Fruit fly (Drosophila melanogaster) whole organism: ENCODE results near the gene CG17187.

Experiments used
- CG8478 ChIP-seq: fragments of >200 bp; optimal IDR thresholded peaks from 2 replicates; lab custom pipeline; 2018; ENCODE audit warnings: inconsistent platforms
- EcR ChIP-seq, 2 experiments: fragments of >200 bp; optimal IDR thresholded peaks; 2 replicates each; lab custom pipeline; 2017; ENCODE audit warnings: missing biosample characterization in 2 of 2, missing genetic modification characterization in 2 of 2, missing genetic modification reagents in 2 of 2

- TF ChIP-seq EcR (GFP tag; optimal IDR thresholded peaks at IDR 0.05; lab: Kevin White, UChicago), result no peak
- TF ChIP-seq CG8478 (lab: Kevin White, UChicago), result no peak
These were observed 11.5 kb upstream of the CG17187 start for dm6 chr3R:11243057-11243740.
